Fruit fly (Drosophila melanogaster) whole organism, embryonic: ENCODE data around the gene Pino.

ENCODE experiments used
- CG7372 ChIP-seq: fragments of 200-800 bp; sonication (Bioruptor generic); IDR thresholded peaks from 2 replicates; pipeline ENCODE4 v1.3.6; 2022; ENCODE audit warnings: missing biosample characterization, missing genetic modification characterization
- abd-A ChIP-seq: fragments of 200-800 bp; sonication (Bioruptor generic); optimal IDR thresholded peaks from 3 replicates; lab custom pipeline; 2019; ENCODE audit warnings: missing biosample characterization, mild to moderate bottlenecking, missing genetic modification characterization, moderate library complexity
- ap ChIP-seq: fragments of 200-800 bp; sonication (Bioruptor generic); IDR thresholded peaks from 2 replicates; pipeline ENCODE4 v1.3.6; 2022; ENCODE audit warnings: missing biosample characterization, missing genetic modification characterization

dm6 chr2L:1114230-1114629, 14.5 kb downstream of the Pino start:
- TF ChIP-seq ap (GFP tag; lab: Robert Waterston, UW) (no peak), abd-A (no peak), CG7372 (no peak)
